Worm (Caenorhabditis elegans): ENCODE measurements around the gene txdc-12.1.

ce11 chrII:12256528-12256927, 16.3 kb downstream of the txdc-12.1 start, which contains the start of gene parn-2:
- TF ChIP-seq tab-1 (GFP tag; IDR thresholded peaks at IDR 0.05) (no peak), ref-1 (GFP tag; conservative IDR thresholded peaks at IDR 0.05) (no peak), T22C8.4 (GFP tag; IDR thresholded peaks at IDR 0.05) (no peak), klf-2 (GFP tag; conservative IDR thresholded peaks at IDR 0.05) (no peak)

Measured in whole organism, midembryonic.